Worm (Caenorhabditis elegans): ENCODE data around the gene F27D9.12.

The F27D9.12 gene

DNA sequence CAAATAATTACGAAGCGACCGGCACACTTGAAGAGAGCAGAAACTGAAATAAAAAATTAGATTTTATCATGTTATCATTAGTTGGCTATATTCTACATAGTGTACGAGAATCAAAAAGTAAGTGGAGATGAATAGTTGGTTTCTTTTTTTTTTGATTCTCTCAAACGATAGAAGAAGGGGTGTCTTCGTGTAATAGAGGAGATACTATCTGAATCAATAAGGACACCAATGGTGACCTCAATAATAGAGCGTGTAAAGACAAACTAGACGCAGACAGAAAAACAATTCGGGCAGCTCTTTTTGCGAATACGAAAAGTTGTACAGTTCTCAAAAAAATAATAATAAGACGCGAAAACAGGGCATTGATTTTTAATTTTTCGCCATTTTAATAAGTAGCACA lies 5.8 kb upstream of the F27D9.12 start:
- TF ChIP-seq nhr-25 (tag; optimal IDR thresholded peaks at IDR 0.05): peak; percentile 6
- no peak for TF ChIP-seq dmd-4 (tag; optimal IDR thresholded peaks at IDR 0.05)
- TF ChIP-seq lsy-2 (tag; optimal IDR thresholded peaks at IDR 0.05): peak in 1 of 2 experiments; percentile 4

DNA sequence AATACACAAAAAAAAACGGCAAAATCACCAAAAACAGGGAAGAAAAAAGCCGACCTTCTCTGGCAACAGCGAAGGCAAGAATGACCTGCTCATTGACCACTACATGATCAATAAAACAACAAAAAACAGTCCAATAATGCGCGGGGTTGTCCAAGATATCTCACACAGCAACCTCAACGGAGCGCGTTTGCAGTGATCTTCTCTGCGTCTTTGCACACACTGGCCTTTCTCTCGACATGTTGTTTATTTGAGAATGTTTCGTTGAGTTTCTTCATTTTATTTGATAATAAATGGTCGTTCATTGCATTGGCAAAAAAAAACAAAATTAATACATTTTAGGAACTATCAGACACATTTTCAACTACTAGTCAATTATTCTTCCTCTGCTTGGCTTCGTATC lies 4.9 kb upstream of the F27D9.12 start:
- TF ChIP-seq C34F6.9 (tag; optimal IDR thresholded peaks at IDR 0.05) (peak; percentile 4), nhr-25 (tag; optimal IDR thresholded peaks at IDR 0.05) (peak; percentile 10), ztf-11 (tag; optimal IDR thresholded peaks at IDR 0.05) (no peak), nhr-23 (tag; optimal IDR thresholded peaks at IDR 0.05) (no peak), unc-55 (GFP tag; optimal IDR thresholded peaks at IDR 0.05) (peak; percentile 58), lin-13 (GFP tag; optimal IDR thresholded peaks at IDR 0.05) (peak; percentile 62), Y55F3AM.14 (GFP tag; optimal IDR thresholded peaks at IDR 0.05) (no peak), peb-1 (tag; optimal IDR thresholded peaks at IDR 0.05) (no peak), lsy-2 (tag; optimal IDR thresholded peaks at IDR 0.05) (peak in 1 of 2 experiments; percentile 26), F13H6.1 (tag; optimal IDR thresholded peaks at IDR 0.05) (peak; percentile 19), gmeb-1 (tag; optimal IDR thresholded peaks at IDR 0.05) (peak; percentile 48), ztf-4 (tag; optimal IDR thresholded peaks at IDR 0.05) (no peak), mbf-1 (tag; optimal IDR thresholded peaks at IDR 0.05) (no peak), sma-3 (GFP tag; optimal IDR thresholded peaks at IDR 0.05) (peak; percentile 31), blmp-1 (tag; optimal IDR thresholded peaks at IDR 0.05; ENCODE audit: insufficient read depth) (peak; percentile 23), sma-9 (GFP tag; optimal IDR thresholded peaks at IDR 0.05) (peak; percentile 62), sma-9 (tag; optimal IDR thresholded peaks at IDR 0.05) (no peak), nhr-77 (tag; optimal IDR thresholded peaks at IDR 0.05) (no peak), nhr-21 (tag; optimal IDR thresholded peaks at IDR 0.05) (peak; percentile 24), crh-2 (tag; optimal IDR thresholded peaks at IDR 0.05) (peak; percentile 31), nhr-129 (tag; optimal IDR thresholded peaks at IDR 0.05) (peak; percentile 75), skn-1 (tag; optimal IDR thresholded peaks at IDR 0.05) (no peak), dmd-4 (tag; optimal IDR thresholded peaks at IDR 0.05) (no peak), nhr-11 (tag; optimal IDR thresholded peaks at IDR 0.05) (no peak)

DNA sequence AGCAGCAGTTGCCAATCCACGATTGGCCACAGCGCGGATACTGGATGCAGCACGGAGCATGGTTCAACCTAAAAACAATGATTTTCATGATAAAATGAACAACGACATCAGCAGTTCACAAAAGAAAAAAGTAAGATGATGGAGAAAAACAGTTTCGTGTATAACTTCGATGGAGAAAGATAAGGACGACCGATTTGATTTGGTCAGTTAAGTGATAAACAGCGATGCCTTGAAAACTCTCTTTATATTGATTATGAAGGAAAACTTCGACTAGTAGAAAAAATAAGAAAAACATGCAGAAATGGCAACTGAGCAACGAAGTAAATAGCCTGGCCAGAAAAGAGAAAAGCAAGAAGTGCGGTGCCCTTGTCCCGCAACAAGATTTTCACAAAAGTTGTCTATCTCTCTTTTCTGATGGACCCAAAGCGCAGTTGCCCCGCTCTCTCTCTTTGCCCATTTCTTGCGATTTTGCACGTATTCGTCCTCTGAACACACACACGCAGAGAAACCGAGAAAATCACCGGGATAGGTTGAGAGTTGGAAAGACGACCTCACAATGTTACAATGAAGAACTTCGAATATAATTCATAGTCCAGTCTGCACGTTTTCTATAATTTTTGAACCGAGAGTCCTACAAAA lies 4.3 kb upstream of the F27D9.12 start, which contains the start of gene pcca-1:
TSS of gene pcca-1 (minus strand) at position 68 of the 639 bp plus-strand sequence.
- TF ChIP-seq nhr-12 (tag; optimal IDR thresholded peaks at IDR 0.05): no peak
- no peak for TF ChIP-seq nhr-10 (tag; optimal IDR thresholded peaks at IDR 0.05)
- TF ChIP-seq unc-62 (GFP tag; optimal IDR thresholded peaks at IDR 0.05): no peak
- TF ChIP-seq skn-1 (tag; optimal IDR thresholded peaks at IDR 0.05): no peak
- peak; percentile 43 for TF ChIP-seq C34F6.9 (tag; optimal IDR thresholded peaks at IDR 0.05)
- TF ChIP-seq lin-39 (tag; optimal IDR thresholded peaks at IDR 0.05): no peak
- TF ChIP-seq Y55F3AM.14 (GFP tag; optimal IDR thresholded peaks at IDR 0.05): no peak
- no peak for TF ChIP-seq nhr-25 (tag; optimal IDR thresholded peaks at IDR 0.05)
- TF ChIP-seq nhr-6 (tag; optimal IDR thresholded peaks at IDR 0.05): no peak
- TF ChIP-seq ztf-4 (tag; optimal IDR thresholded peaks at IDR 0.05): no peak
- TF ChIP-seq zag-1 (tag; optimal IDR thresholded peaks at IDR 0.05): no peak
- peak; percentile 49 for TF ChIP-seq nhr-129 (tag; optimal IDR thresholded peaks at IDR 0.05)
- no peak for TF ChIP-seq nhr-77 (tag; optimal IDR thresholded peaks at IDR 0.05)
- no peak for TF ChIP-seq nhr-11 (tag; optimal IDR thresholded peaks at IDR 0.05)
- TF ChIP-seq crh-2 (tag; optimal IDR thresholded peaks at IDR 0.05): no peak
- TF ChIP-seq F13H6.1 (tag; optimal IDR thresholded peaks at IDR 0.05): peak; percentile 2
- TF ChIP-seq lin-13 (GFP tag; optimal IDR thresholded peaks at IDR 0.05): peak; percentile 9
- TF ChIP-seq ceh-16 (tag; optimal IDR thresholded peaks at IDR 0.05): no peak
- no peak for TF ChIP-seq unc-55 (GFP tag; optimal IDR thresholded peaks at IDR 0.05)
- TF ChIP-seq mbf-1 (tag; optimal IDR thresholded peaks at IDR 0.05): no peak
- TF ChIP-seq ceh-82 (tag; optimal IDR thresholded peaks at IDR 0.05): no peak
- TF ChIP-seq peb-1 (tag; optimal IDR thresholded peaks at IDR 0.05): no peak
- TF ChIP-seq blmp-1 (tag; optimal IDR thresholded peaks at IDR 0.05; ENCODE audit: insufficient read depth): no peak
- no peak for TF ChIP-seq ZK546.5 (tag; optimal IDR thresholded peaks at IDR 0.05)
- no peak for TF ChIP-seq sma-9 (GFP tag; optimal IDR thresholded peaks at IDR 0.05)
- TF ChIP-seq sma-9 (tag; optimal IDR thresholded peaks at IDR 0.05): no peak
- TF ChIP-seq fos-1 (tag; optimal IDR thresholded peaks at IDR 0.05): no peak
- no peak for TF ChIP-seq nhr-237 (tag; optimal IDR thresholded peaks at IDR 0.05)
- TF ChIP-seq snpc-4 (tag; optimal IDR thresholded peaks at IDR 0.05): no peak
- TF ChIP-seq elt-1 (tag; optimal IDR thresholded peaks at IDR 0.05): no peak
- no peak for TF ChIP-seq gmeb-1 (tag; optimal IDR thresholded peaks at IDR 0.05)
- TF ChIP-seq lsy-2 (tag; optimal IDR thresholded peaks at IDR 0.05): no peak
- no peak for TF ChIP-seq lin-11 (tag; optimal IDR thresholded peaks at IDR 0.05)
- peak; percentile 3 for TF ChIP-seq ama-1 (optimal IDR thresholded peaks at IDR 0.05)
- TF ChIP-seq alr-1 (tag; optimal IDR thresholded peaks at IDR 0.05): no peak
- no peak for TF ChIP-seq mdl-1 (tag; optimal IDR thresholded peaks at IDR 0.05)
- no peak for TF ChIP-seq dmd-4 (tag; optimal IDR thresholded peaks at IDR 0.05)
- no peak for TF ChIP-seq sem-4 (tag; optimal IDR thresholded peaks at IDR 0.05)
- no peak for TF ChIP-seq ztf-1 (GFP tag; conservative IDR thresholded peaks at IDR 0.05)
- TF ChIP-seq elt-3 (tag; optimal IDR thresholded peaks at IDR 0.05): no peak
- TF ChIP-seq aly-2 (tag; optimal IDR thresholded peaks at IDR 0.05): no peak
